Fruit fly (Drosophila melanogaster) whole organism, embryonic: Measurements from ENCODE around the gene Acp36DE.

Experiments
- Awh ChIP-seq: fragments of 200-800 bp; sonication (Bioruptor generic); IDR thresholded peaks from 2 replicates; pipeline ENCODE4, ENCODE4 v1.3.6; 2022; ENCODE audit warnings: missing biosample characterization, missing genetic modification characterization
- Bdp1 ChIP-seq: fragments of 200-800 bp; sonication (Bioruptor generic); optimal IDR thresholded peaks from 3 replicates; lab custom pipeline; 2016; ENCODE audit warnings: missing biosample characterization, missing genetic modification characterization
- Blimp-1 ChIP-seq: fragments of 200-800 bp; sonication (Bioruptor generic); optimal IDR thresholded peaks from 3 replicates; lab custom pipeline; 2018; ENCODE audit warnings: missing biosample characterization, missing genetic modification characterization, mild to moderate bottlenecking, moderate library complexity, missing genetic modification reagents
- CG11093 ChIP-seq: fragments of 200-800 bp; sonication (Bioruptor generic); IDR thresholded peaks from 3 replicates; pipeline ENCODE4 v1.3.6; 2022; ENCODE audit warnings: missing biosample characterization, missing genetic modification characterization
- CG12071 ChIP-seq: fragments of 200-800 bp; sonication (Bioruptor generic); optimal IDR thresholded peaks from 3 replicates; lab custom pipeline; 2018; ENCODE audit warnings: missing biosample characterization, mild to moderate bottlenecking, missing genetic modification characterization
- CG12391 ChIP-seq: fragments of 200-800 bp; sonication (Bioruptor generic); optimal IDR thresholded peaks from 3 replicates; lab custom pipeline; 2018; ENCODE audit warnings: missing biosample characterization, mild to moderate bottlenecking, missing genetic modification characterization, moderate library complexity
- CG13424 ChIP-seq: fragments of 200-800 bp; sonication (Bioruptor generic); optimal IDR thresholded peaks from 2 replicates; lab custom pipeline; 2019; ENCODE audit warnings: missing biosample characterization, mild to moderate bottlenecking, missing genetic modification characterization, moderate library complexity
- CG17612 ChIP-seq: fragments of 200-800 bp; sonication (Bioruptor generic); IDR thresholded peaks from 2 replicates; pipeline ENCODE4 v1.3.6; 2022; ENCODE audit warnings: missing biosample characterization, missing genetic modification characterization
- CG1792 ChIP-seq: fragments of 200-800 bp; sonication (Bioruptor generic); optimal IDR thresholded peaks from 2 replicates; lab custom pipeline; 2016; ENCODE audit warnings: missing biosample characterization, missing genetic modification characterization
- CG2202 ChIP-seq: fragments of 200-800 bp; sonication (Bioruptor generic); optimal IDR thresholded peaks from 2 replicates; lab custom pipeline; 2018; ENCODE audit warnings: missing biosample characterization, mild to moderate bottlenecking, missing genetic modification characterization
- CG2712 ChIP-seq: fragments of 200-800 bp; optimal IDR thresholded peaks from 3 replicates; lab custom pipeline; 2019; ENCODE audit warnings: missing biosample characterization, mild to moderate bottlenecking, missing genetic modification characterization, moderate library complexity
- CG30431 ChIP-seq: fragments of 200-800 bp; sonication (Bioruptor generic); optimal IDR thresholded peaks from 2 replicates; lab custom pipeline; 2017; ENCODE audit warnings: missing biosample characterization, missing genetic modification characterization
- CG32767 ChIP-seq: fragments of 200-800 bp; sonication (Bioruptor generic); IDR thresholded peaks from 2 replicates; pipeline ENCODE4 v1.3.6; 2022; ENCODE audit warnings: missing biosample characterization, missing genetic modification characterization
- CG3407 ChIP-seq: fragments of 200-800 bp; sonication (Bioruptor generic); optimal IDR thresholded peaks from 2 replicates; lab custom pipeline; 2018; ENCODE audit warnings: missing biosample characterization, mild to moderate bottlenecking, missing genetic modification characterization
- CG4424 ChIP-seq: fragments of 200-800 bp; sonication (Bioruptor generic); optimal IDR thresholded peaks from 3 replicates; lab custom pipeline; 2016; ENCODE audit warnings: missing biosample characterization, missing genetic modification characterization
- CG5245 ChIP-seq: fragments of 200-800 bp; sonication (Bioruptor generic); optimal IDR thresholded peaks from 3 replicates; lab custom pipeline; 2016; ENCODE audit warnings: missing biosample characterization, missing genetic modification characterization
- CG6254 ChIP-seq: fragments of 200-800 bp; sonication (Bioruptor generic); optimal IDR thresholded peaks from 3 replicates; lab custom pipeline; 2017; ENCODE audit warnings: mild to moderate bottlenecking, missing biosample characterization, missing genetic modification reagents, missing genetic modification characterization
- CG7357 ChIP-seq: fragments of 200-800 bp; sonication (Bioruptor generic); IDR thresholded peaks from 3 replicates; pipeline ENCODE4 v1.3.6; 2022; ENCODE audit warnings: missing biosample characterization, missing genetic modification characterization
- CG7987 ChIP-seq: fragments of 200-800 bp; sonication (Bioruptor generic); optimal IDR thresholded peaks from 2 replicates; lab custom pipeline; 2018; ENCODE audit warnings: missing biosample characterization, mild to moderate bottlenecking, missing genetic modification characterization, moderate library complexity
- CG8359 ChIP-seq: fragments of 200-800 bp; sonication (Bioruptor generic); optimal IDR thresholded peaks from 2 replicates; lab custom pipeline; 2017; ENCODE audit warnings: missing biosample characterization, mild to moderate bottlenecking, missing genetic modification characterization, borderline replicate concordance
- D19A ChIP-seq: fragments of 200-800 bp; optimal IDR thresholded peaks from 3 replicates; lab custom pipeline; 2019; ENCODE audit warnings: missing biosample characterization, mild to moderate bottlenecking, missing genetic modification characterization, moderate library complexity
- Drgx ChIP-seq: fragments of 200-800 bp; sonication (Bioruptor generic); IDR thresholded peaks from 2 replicates; pipeline ENCODE4 v1.3.6; 2022; ENCODE audit warnings: missing biosample characterization, missing genetic modification characterization
- E2f1 ChIP-seq: fragments of 200-800 bp; sonication (Bioruptor generic); IDR thresholded peaks from 2 replicates; pipeline ENCODE4 v1.3.6; 2022; ENCODE audit warnings: missing biosample characterization, missing genetic modification characterization
- Fer2 ChIP-seq: fragments of 200-800 bp; sonication (Bioruptor generic); optimal IDR thresholded peaks from 2 replicates; lab custom pipeline; 2018; ENCODE audit warnings: missing biosample characterization, mild to moderate bottlenecking, missing genetic modification characterization, moderate library complexity
- Gsc ChIP-seq: fragments of 200-800 bp; sonication (Bioruptor generic); IDR thresholded peaks from 2 replicates; pipeline ENCODE4 v1.3.6; 2022; ENCODE audit warnings: missing biosample characterization, missing genetic modification characterization
- H15 ChIP-seq: fragments of 200-800 bp; sonication (Bioruptor generic); IDR thresholded peaks from 3 replicates; pipeline ENCODE4 v1.3.6; 2022; ENCODE audit warnings: missing biosample characterization, missing genetic modification characterization
- H2.0 ChIP-seq: fragments of 200-800 bp; sonication (Bioruptor generic); IDR thresholded peaks from 2 replicates; pipeline ENCODE4 v1.3.6; 2022; ENCODE audit warnings: missing biosample characterization, missing genetic modification characterization
- HLH4C ChIP-seq: fragments of 200-800 bp; sonication (Bioruptor generic); IDR thresholded peaks from 3 replicates; pipeline ENCODE4 v1.3.6; 2022; ENCODE audit warnings: missing biosample characterization, missing genetic modification characterization; ENCODE audit not compliant: partially characterized antibody
- HmgZ ChIP-seq: fragments of 200-800 bp; sonication (Bioruptor generic); optimal IDR thresholded peaks from 2 replicates; lab custom pipeline; 2018; ENCODE audit warnings: missing biosample characterization, mild to moderate bottlenecking, missing genetic modification characterization
- Hsf ChIP-seq: fragments of 200-800 bp; sonication (Bioruptor generic); optimal IDR thresholded peaks from 3 replicates; lab custom pipeline; 2016; ENCODE audit warnings: missing biosample characterization, missing genetic modification characterization
- Lpt ChIP-seq: fragments of >200 bp; optimal IDR thresholded peaks from 2 replicates; lab custom pipeline; 2018; ENCODE audit warnings: missing biosample characterization, missing genetic modification characterization
- Ptx1 ChIP-seq: fragments of 200-800 bp; sonication (Bioruptor generic); IDR thresholded peaks from 2 replicates; pipeline ENCODE4 v1.3.6; 2022; ENCODE audit warnings: missing biosample characterization, missing genetic modification characterization
- Ssrp ChIP-seq: fragments of 200-800 bp; sonication (Bioruptor generic); optimal IDR thresholded peaks from 2 replicates; lab custom pipeline; 2018; ENCODE audit warnings: missing biosample characterization, mild to moderate bottlenecking, missing genetic modification characterization, moderate library complexity
- ac ChIP-seq: fragments of 200-800 bp; sonication (Bioruptor generic); optimal IDR thresholded peaks from 3 replicates; lab custom pipeline; 2017; ENCODE audit warnings: missing biosample characterization, mild to moderate bottlenecking, missing genetic modification characterization
- ase ChIP-seq: fragments of 200-800 bp; sonication (Bioruptor generic); IDR thresholded peaks from 3 replicates; pipeline ENCODE4 v1.3.6; 2022; ENCODE audit warnings: missing biosample characterization, missing genetic modification characterization
- cato ChIP-seq: fragments of 200-800 bp; sonication (Bioruptor generic); optimal IDR thresholded peaks from 2 replicates; lab custom pipeline; 2016; ENCODE audit warnings: missing biosample characterization, missing genetic modification characterization, borderline replicate concordance
- caup ChIP-seq: fragments of 200-800 bp; sonication (Bioruptor generic); optimal IDR thresholded peaks from 3 replicates; lab custom pipeline; 2017; ENCODE audit warnings: missing biosample characterization, mild to moderate bottlenecking, missing genetic modification characterization, moderate library complexity; ENCODE audit not compliant: severe bottlenecking
- dmrt11E ChIP-seq: fragments of 200-800 bp; sonication (Bioruptor generic); optimal IDR thresholded peaks from 3 replicates; lab custom pipeline; 2018; ENCODE audit warnings: missing biosample characterization, mild to moderate bottlenecking, missing genetic modification characterization, moderate library complexity
- en ChIP-seq: fragments of 200-800 bp; sonication (Bioruptor generic); optimal IDR thresholded peaks from 2 replicates; lab custom pipeline; 2016; ENCODE audit warnings: missing biosample characterization, missing genetic modification characterization
- klu ChIP-seq: fragments of 200-800 bp; sonication (Bioruptor generic); IDR thresholded peaks from 2 replicates; pipeline ENCODE4 v1.3.6; 2022; ENCODE audit warnings: missing biosample characterization, missing genetic modification characterization
- org-1 ChIP-seq: fragments of 200-800 bp; sonication (Bioruptor generic); optimal IDR thresholded peaks from 2 replicates; lab custom pipeline; 2017; ENCODE audit warnings: missing biosample characterization, missing genetic modification characterization
- p53 ChIP-seq: fragments of 200-800 bp; sonication (Bioruptor generic); optimal IDR thresholded peaks from 2 replicates; lab custom pipeline; 2016; ENCODE audit warnings: missing biosample characterization, missing genetic modification characterization
- peb ChIP-seq: fragments of 200-800 bp; sonication (Bioruptor generic); IDR thresholded peaks from 2 replicates; pipeline ENCODE4 v1.3.6; 2022; ENCODE audit warnings: missing biosample characterization, missing genetic modification characterization
- pnt ChIP-seq: fragments of 200-800 bp; sonication (Bioruptor generic); optimal IDR thresholded peaks from 3 replicates; lab custom pipeline; 2016; ENCODE audit warnings: missing biosample characterization, missing genetic modification characterization
- psq ChIP-seq: fragments of 200-800 bp; sonication (Bioruptor generic); optimal IDR thresholded peaks from 2 replicates; lab custom pipeline; 2017; ENCODE audit warnings: missing biosample characterization, missing genetic modification characterization
- row ChIP-seq: fragments of 200-800 bp; sonication (Bioruptor generic); IDR thresholded peaks from 3 replicates; pipeline ENCODE4 v1.3.6; 2022; ENCODE audit warnings: missing biosample characterization, missing genetic modification characterization
- slou ChIP-seq: fragments of 200-800 bp; sonication (Bioruptor generic); optimal IDR thresholded peaks from 3 replicates; lab custom pipeline; 2016; ENCODE audit warnings: missing biosample characterization, missing genetic modification characterization
- sob ChIP-seq: fragments of 200-800 bp; sonication (Bioruptor generic); IDR thresholded peaks from 2 replicates; pipeline ENCODE4 v1.3.6; 2022; ENCODE audit warnings: missing biosample characterization, missing genetic modification characterization
- tio ChIP-seq: fragments of 200-800 bp; sonication (Bioruptor generic); optimal IDR thresholded peaks from 2 replicates; lab custom pipeline; 2017; ENCODE audit warnings: missing biosample characterization, missing genetic modification characterization, inconsistent platforms
- unpg ChIP-seq: fragments of 200-800 bp; sonication (Bioruptor generic); optimal IDR thresholded peaks from 3 replicates; lab custom pipeline; 2018; ENCODE audit warnings: missing biosample characterization, mild to moderate bottlenecking, missing genetic modification characterization, moderate library complexity
- vfl ChIP-seq: fragments of 200-800 bp; sonication (Bioruptor generic); optimal IDR thresholded peaks from 2 replicates; lab custom pipeline; 2016; ENCODE audit warnings: missing biosample characterization, missing genetic modification characterization

The Acp36DE gene

DNA sequence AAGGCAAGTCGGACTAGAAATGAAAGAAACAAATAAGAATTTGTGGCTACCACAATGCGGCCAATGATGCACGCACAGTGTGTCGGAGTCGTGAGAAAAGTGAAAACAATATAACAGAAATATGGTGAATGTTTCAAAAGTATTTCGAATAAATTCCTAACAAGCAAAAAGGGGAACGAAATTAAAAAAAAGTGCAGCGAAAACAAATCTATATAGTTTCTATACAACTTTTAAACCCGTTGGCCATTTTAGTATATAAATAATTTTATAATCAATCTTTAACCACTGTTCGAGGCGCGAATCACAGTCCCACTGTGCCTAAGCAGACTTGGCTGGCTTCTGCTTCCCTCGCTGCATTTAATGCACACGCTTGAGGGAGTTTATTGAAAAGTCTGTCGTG lies 13.6 kb downstream of the Acp36DE start (continued):
- TF ChIP-seq CG30431 = no peak
- TF ChIP-seq E2f1 (GFP tag; lab: Robert Waterston, UW) = peak; percentile 8; the same call in 1 of the 2 replicates
- TF ChIP-seq CG3407 = peak; percentile 33
- TF ChIP-seq slou = no peak
- TF ChIP-seq unpg (GFP tag; lab: Kevin White, UChicago) = peak; percentile 58
- peak; percentile 42 for TF ChIP-seq D19A (tag; lab: Kevin White, UChicago)
- no peak for TF ChIP-seq CG7987 (GFP tag; lab: Kevin White, UChicago)
- no peak for TF ChIP-seq HmgZ (tag; lab: Kevin White, UChicago)
- TF ChIP-seq tio (GFP tag; lab: Kevin White, UChicago) = no peak
- no peak for TF ChIP-seq Gsc
- TF ChIP-seq CG32767 (GFP tag; lab: Robert Waterston, UW) = no peak
- no peak for TF ChIP-seq caup (GFP tag; lab: Kevin White, UChicago)
- TF ChIP-seq CG2202 (tag; lab: Kevin White, UChicago) = peak; percentile 23
- peak; percentile 79 for TF ChIP-seq Drgx (GFP tag; lab: Robert Waterston, UW)
- peak; percentile 18 for TF ChIP-seq Hsf (GFP tag; lab: Kevin White, UChicago)
- TF ChIP-seq Ptx1 (GFP tag; lab: Robert Waterston, UW) = no peak
- peak; percentile 23; the same call in 1 of the 2 replicates for TF ChIP-seq Awh (GFP tag; lab: Robert Waterston, UW)
- TF ChIP-seq Blimp-1 (GFP tag; lab: Kevin White, UChicago) = peak; percentile 67
- TF ChIP-seq pnt (GFP tag; lab: Kevin White, UChicago) = no peak
- TF ChIP-seq Bdp1 (GFP tag; lab: Kevin White, UChicago) = no peak
- TF ChIP-seq ac (GFP tag; lab: Kevin White, UChicago) = no peak
- TF ChIP-seq row = peak; percentile 59; the same call in 2 of the 3 replicates
- TF ChIP-seq CG4424 (GFP tag; lab: Kevin White, UChicago) = peak; percentile 29
- TF ChIP-seq cato (GFP tag; lab: Kevin White, UChicago) = no peak
- no peak for TF ChIP-seq sob
- TF ChIP-seq CG6254 = peak; percentile 36
- peak; percentile 32 for TF ChIP-seq CG13424
- no peak for TF ChIP-seq psq
- peak; percentile 50 for TF ChIP-seq CG12391
- TF ChIP-seq HLH4C (GFP tag; lab: Robert Waterston, UW) = no peak
- TF ChIP-seq en = no peak
- TF ChIP-seq CG2712 (tag; lab: Kevin White, UChicago) = peak; percentile 65
- TF ChIP-seq CG11093 (GFP tag; lab: Robert Waterston, UW) = no peak
- no peak for TF ChIP-seq CG17612 (GFP tag; lab: Robert Waterston, UW)
- TF ChIP-seq p53 (GFP tag; lab: Kevin White, UChicago) = no peak
- no peak for TF ChIP-seq CG1792 (GFP tag; lab: Kevin White, UChicago)
- TF ChIP-seq dmrt11E = peak; percentile 56
- TF ChIP-seq peb (GFP tag; lab: Robert Waterston, UW) = no peak
- TF ChIP-seq org-1 (GFP tag; lab: Kevin White, UChicago) = no peak
- TF ChIP-seq ase = no peak
- no peak for TF ChIP-seq klu (GFP tag; lab: Robert Waterston, UW)
- no peak for TF ChIP-seq H2.0 (GFP tag; lab: Robert Waterston, UW)
- 0 out of 3 replicates have a peak, but pooled peaks have one; percentile 30 for TF ChIP-seq CG7357 (GFP tag; lab: Robert Waterston, UW)
- no peak for TF ChIP-seq CG5245 (GFP tag; lab: Kevin White, UChicago)
- peak; percentile 15 for TF ChIP-seq CG8359
- no peak for TF ChIP-seq Fer2 (tag; lab: Kevin White, UChicago)
- TF ChIP-seq Lpt (GFP tag; lab: Kevin White, UChicago) = no peak
- no peak for TF ChIP-seq H15 (GFP tag; lab: Robert Waterston, UW)
- peak; percentile 49 for TF ChIP-seq Ssrp (tag; lab: Kevin White, UChicago)
- no peak for TF ChIP-seq vfl (GFP tag; lab: Kevin White, UChicago)
- TF ChIP-seq CG12071 (GFP tag; lab: Kevin White, UChicago) = no peak
